Worm (Caenorhabditis elegans) whole organism, late embryonic: ENCODE measurements around the gene pdzd-8.

ENCODE experiments used
- ama-1 ChIP-seq: fragments of 150-350 bp; optimal IDR thresholded peaks from 2 replicates; lab custom pipeline; 2014
- ceh-31 ChIP-seq: sonication (generic microtip); optimal IDR thresholded peaks from 2 replicates; lab custom pipeline; 2016; ENCODE audit warnings: missing genetic modification characterization, missing compliant biosample characterization
- fkh-6 ChIP-seq: sonication (generic microtip); optimal IDR thresholded peaks from 2 replicates; lab custom pipeline; 2016; ENCODE audit warnings: missing genetic modification characterization, missing compliant biosample characterization
- nfya-1 ChIP-seq: sonication (generic microtip); optimal IDR thresholded peaks from 2 replicates; lab custom pipeline; 2017; ENCODE audit warnings: missing genetic modification characterization, mild to moderate bottlenecking, missing compliant biosample characterization, antibody characterized with exemption, moderate library complexity
- zip-5 ChIP-seq: sonication (generic microtip); optimal IDR thresholded peaks from 2 replicates; lab custom pipeline; 2016; ENCODE audit warnings: missing genetic modification characterization, missing compliant biosample characterization

DNA sequence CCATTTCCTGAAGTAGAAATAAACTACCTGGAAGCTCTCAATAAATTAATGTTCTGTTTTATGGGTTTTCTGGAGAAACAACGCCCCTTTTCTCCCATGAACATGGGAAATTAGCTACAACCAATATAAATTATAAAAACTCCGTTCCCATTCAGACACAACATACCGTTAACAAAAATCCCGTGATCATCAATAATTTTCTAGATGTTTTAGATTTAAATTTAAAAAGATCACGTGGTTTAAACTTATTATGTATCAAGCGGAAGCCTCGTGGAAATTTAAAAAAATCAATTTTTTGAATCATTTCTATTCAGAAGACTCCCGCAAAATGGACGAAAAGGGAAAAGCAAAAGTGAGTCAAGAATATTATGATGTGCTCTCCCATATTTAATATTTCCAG, 9.4 kb upstream of the pdzd-8 start, which contains the start of gene C53B4.2:
- TF ChIP-seq zip-5 (no peak), ama-1 (lab: Kevin White, UChicago) (no peak), ceh-31 (tag; lab: Kevin White, UChicago) (no peak), nfya-1 (tag; lab: Kevin White, UChicago) (no peak), fkh-6 (tag; lab: Kevin White, UChicago) (no peak)
